Fruit fly (Drosophila melanogaster): ENCODE measurements around the gene CG10588.

The CG10588 gene

DNA sequence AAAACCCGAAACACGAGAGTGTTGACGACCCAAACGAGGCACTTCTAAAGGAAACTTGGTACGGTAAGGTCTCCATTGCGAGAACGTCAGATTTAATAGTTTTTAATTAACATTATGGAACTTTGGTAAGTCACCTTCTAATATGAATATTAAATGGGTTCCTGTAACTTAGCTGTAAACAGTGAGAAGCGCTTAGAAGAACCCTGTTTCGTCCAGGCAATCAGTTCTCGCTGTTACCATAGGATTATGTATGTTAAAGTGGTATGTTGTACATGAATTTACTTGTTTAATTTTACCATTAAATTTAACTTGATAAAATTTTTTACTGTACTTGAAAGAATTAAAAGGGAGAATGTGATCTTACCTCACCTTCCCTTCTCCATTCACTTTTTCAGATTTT is 34.9 kb upstream of the CG10588 start (continued):
- TF ChIP-seq CG12391 (tag; optimal IDR thresholded peaks at IDR 0.05) (peak; percentile 3), Hsf (GFP tag; optimal IDR thresholded peaks at IDR 0.05) (peak; percentile 14), CG9876 (GFP tag; optimal IDR thresholded peaks at IDR 0.05) (no peak), CG7556 (GFP tag; optimal IDR thresholded peaks at IDR 0.05) (no peak), D19B (GFP tag; optimal IDR thresholded peaks at IDR 0.05) (no peak), CG34422 (GFP tag; IDR thresholded peaks at IDR 0.05) (no peak), Six4 (GFP tag; optimal IDR thresholded peaks at IDR 0.05) (no peak), ara (GFP tag; IDR thresholded peaks at IDR 0.05) (no peak), stwl (tag; optimal IDR thresholded peaks at IDR 0.05) (no peak), zf30C (GFP tag; optimal IDR thresholded peaks at IDR 0.05) (no peak), sisA (GFP tag; IDR thresholded peaks at IDR 0.05) (no peak), CG30020 (tag; optimal IDR thresholded peaks at IDR 0.05) (no peak), CG12071 (GFP tag; optimal IDR thresholded peaks at IDR 0.05) (no peak), CG4617 (GFP tag; optimal IDR thresholded peaks at IDR 0.05; ENCODE audit: borderline replicate concordance) (no peak), Eip74EF (GFP tag; optimal IDR thresholded peaks at IDR 0.05) (no peak), MTF-1 (GFP tag; optimal IDR thresholded peaks at IDR 0.05; ENCODE audit: borderline replicate concordance) (no peak), corto (GFP tag; optimal IDR thresholded peaks at IDR 0.05) (no peak), bowl (GFP tag; IDR thresholded peaks at IDR 0.05) (no peak), Hr51 (GFP tag; optimal IDR thresholded peaks at IDR 0.05) (peak in 1 of 2 experiments; percentile 22), lilli (GFP tag; optimal IDR thresholded peaks at IDR 0.05) (peak; percentile 18), chm (GFP tag; IDR thresholded peaks at IDR 0.05) (no peak), CG31388 (GFP tag; optimal IDR thresholded peaks at IDR 0.05) (no peak), sug (tag; optimal IDR thresholded peaks at IDR 0.05) (no peak), bab2 (GFP tag; optimal IDR thresholded peaks at IDR 0.05) (no peak), CG12155 (GFP tag; optimal IDR thresholded peaks at IDR 0.05) (no peak), abd-A (tag; optimal IDR thresholded peaks at IDR 0.05) (no peak), CG14965 (GFP tag; optimal IDR thresholded peaks at IDR 0.05; ENCODE audit: borderline replicate concordance) (no peak), CG10267 (tag; optimal IDR thresholded peaks at IDR 0.05) (no peak), Mad (GFP tag; optimal IDR thresholded peaks at IDR 0.05) (no peak), peb (GFP tag; IDR thresholded peaks at IDR 0.05) (no peak), CG7839 (tag; optimal IDR thresholded peaks at IDR 0.05) (peak; percentile 38), CG7745 (tag; optimal IDR thresholded peaks at IDR 0.05) (no peak), CG6272 (GFP tag; IDR thresholded peaks at IDR 0.05) (no peak), CG7987 (GFP tag; optimal IDR thresholded peaks at IDR 0.05) (no peak), CG15514 (GFP tag; optimal IDR thresholded peaks at IDR 0.05) (no peak), CG6854 (GFP tag; optimal IDR thresholded peaks at IDR 0.05) (no peak), CG1647 (GFP tag; optimal IDR thresholded peaks at IDR 0.05) (no peak), CG18011 (GFP tag; optimal IDR thresholded peaks at IDR 0.05) (no peak), CG30403 (GFP tag; optimal IDR thresholded peaks at IDR 0.05) (no peak), Mes4 (GFP tag; optimal IDR thresholded peaks at IDR 0.05) (no peak), CG15479 (GFP tag; optimal IDR thresholded peaks at IDR 0.05) (no peak), Stat92E (GFP tag; optimal IDR thresholded peaks at IDR 0.05) (no peak), CG13287 (GFP tag; IDR thresholded peaks at IDR 0.05; ENCODE audit: partially characterized antibody) (no peak), Hr78 (GFP tag; optimal IDR thresholded peaks at IDR 0.05) (no peak), row (GFP tag; IDR thresholded peaks at IDR 0.05) (peak; percentile 36; the same call in 1 of the 3 replicates), Sox102F (GFP tag; optimal IDR thresholded peaks at IDR 0.05) (peak; percentile 25), Poxn (GFP tag; IDR thresholded peaks at IDR 0.05) (no peak), CG1024 (GFP tag; IDR thresholded peaks at IDR 0.05) (no peak), Gug (GFP tag; IDR thresholded peaks at IDR 0.05) (no peak), ab (GFP tag; optimal IDR thresholded peaks at IDR 0.05) (no peak)

Data from whole organism, embryonic.